Worm (Caenorhabditis elegans): ENCODE results near the gene C25F9.16.
A peak's percentile ranks its signal among the peaks of the same experiment; 100 is the strongest.

Gene C25F9.16

DNA sequence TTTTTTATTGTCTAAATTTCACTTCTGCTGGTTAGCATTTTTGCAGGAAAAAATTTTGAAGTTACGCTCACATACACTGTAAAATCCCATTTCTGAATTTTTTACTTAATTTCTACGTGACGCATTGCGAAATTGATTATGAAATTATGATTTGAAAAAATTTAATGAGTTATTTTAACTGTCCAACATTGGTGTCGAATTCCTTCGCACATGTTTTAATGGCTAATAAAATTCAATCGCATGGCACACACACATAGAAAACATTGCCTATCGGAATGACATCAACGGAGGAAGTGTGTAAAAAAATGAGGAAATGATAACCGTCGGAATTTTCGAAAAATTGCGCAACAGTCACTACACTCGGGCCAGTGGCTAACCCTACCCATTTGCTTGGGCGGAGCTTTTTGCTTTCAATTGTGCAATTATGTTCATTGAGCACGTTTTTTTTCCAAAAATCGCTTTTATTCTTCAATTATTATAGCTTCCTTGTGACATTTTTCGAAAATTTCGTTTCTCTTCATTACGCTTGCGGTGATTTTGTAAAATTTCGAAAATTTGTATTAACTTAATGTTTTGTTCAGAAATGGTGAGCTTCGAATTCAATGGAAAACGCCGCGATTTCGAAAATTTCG, at the start of gene C25F9.16:
Gene C25F9.16 (plus strand): TSS at position 582 of the 632 bp plus-strand sequence.
- TF ChIP-seq nhr-2 (tag; optimal IDR thresholded peaks at IDR 0.05), result no peak
- TF ChIP-seq mls-2 (tag; optimal IDR thresholded peaks at IDR 0.05), result no peak
- no peak for TF ChIP-seq cnd-1 (tag; optimal IDR thresholded peaks at IDR 0.05)
- peak; percentile 29 for TF ChIP-seq zip-8 (tag; optimal IDR thresholded peaks at IDR 0.05)
- TF ChIP-seq nhr-237 (tag; optimal IDR thresholded peaks at IDR 0.05), result no peak
- no peak for TF ChIP-seq ceh-43 (GFP tag; optimal IDR thresholded peaks at IDR 0.05)
- TF ChIP-seq lin-32 (GFP tag; optimal IDR thresholded peaks at IDR 0.05), result no peak

DNA sequence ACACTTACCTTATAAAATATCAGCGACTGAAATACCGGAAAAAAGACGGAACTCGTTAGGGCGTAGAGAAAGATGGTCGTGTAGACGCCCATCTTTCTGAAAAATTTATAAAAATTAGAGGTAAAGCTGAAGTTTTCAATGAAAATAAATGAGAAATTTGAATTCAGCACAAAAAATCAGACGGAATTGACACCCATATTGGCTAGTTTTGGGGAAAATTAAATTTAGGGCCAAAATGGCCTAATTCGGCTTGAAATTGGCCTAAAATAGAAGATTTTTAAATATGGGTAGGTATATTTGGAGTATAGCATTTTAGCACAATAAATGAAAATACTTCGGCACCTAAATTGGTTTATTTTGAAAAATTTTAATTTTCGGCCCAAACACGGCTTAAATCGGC, 44.2 kb upstream of the C25F9.16 start, which contains the start of gene slcr-46.2:
Gene slcr-46.2 (minus strand): TSS at position 101 of the 400 bp plus-strand sequence.
- no peak for TF ChIP-seq zip-8 (tag; optimal IDR thresholded peaks at IDR 0.05)
- no peak for TF ChIP-seq ces-1 (GFP tag; optimal IDR thresholded peaks at IDR 0.05)
- no peak for TF ChIP-seq nhr-12 (tag; optimal IDR thresholded peaks at IDR 0.05)
- no peak for TF ChIP-seq cnd-1 (tag; optimal IDR thresholded peaks at IDR 0.05)
- TF ChIP-seq ztf-11 (tag; optimal IDR thresholded peaks at IDR 0.05), result no peak
- TF ChIP-seq sem-2 (GFP tag; optimal IDR thresholded peaks at IDR 0.05), result no peak
- TF ChIP-seq elt-3 (tag; optimal IDR thresholded peaks at IDR 0.05), result no peak
- no peak for TF ChIP-seq ceh-83 (GFP tag; optimal IDR thresholded peaks at IDR 0.05)
- TF ChIP-seq lin-32 (GFP tag; optimal IDR thresholded peaks at IDR 0.05), result no peak
- no peak for TF ChIP-seq lsy-2 (tag; optimal IDR thresholded peaks at IDR 0.05)
- TF ChIP-seq pha-4 (tag; optimal IDR thresholded peaks at IDR 0.05), result no peak
- no peak for TF ChIP-seq ceh-43 (GFP tag; optimal IDR thresholded peaks at IDR 0.05)
- TF ChIP-seq sptf-1 (tag; optimal IDR thresholded peaks at IDR 0.05), result no peak
- no peak for TF ChIP-seq unc-39 (tag; optimal IDR thresholded peaks at IDR 0.05)
- no peak for TF ChIP-seq nhr-237 (tag; optimal IDR thresholded peaks at IDR 0.05)

DNA sequence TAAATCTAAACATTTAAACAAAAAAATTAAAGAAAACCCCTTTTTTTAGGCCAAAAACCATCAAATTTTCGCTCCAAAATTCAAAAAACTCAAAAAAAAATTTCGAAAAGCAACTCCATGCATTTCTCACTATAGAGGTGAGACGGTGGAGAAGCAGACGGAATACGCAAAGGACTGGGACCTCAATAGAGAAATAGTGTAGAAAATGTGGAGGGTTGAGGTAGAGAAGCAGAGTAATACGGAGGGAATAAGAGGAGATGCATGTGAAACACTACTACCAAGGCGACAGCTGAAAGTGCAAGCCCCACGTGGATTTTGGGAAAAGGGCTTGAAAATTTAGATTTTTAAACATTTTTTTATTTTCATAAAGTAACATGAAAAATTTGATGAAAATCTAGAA, 42.9 kb upstream of the C25F9.16 start:
- TF ChIP-seq hlh-1 (tag; optimal IDR thresholded peaks at IDR 0.05) (no peak), nhr-28 (tag; optimal IDR thresholded peaks at IDR 0.05) (no peak), sptf-1 (tag; optimal IDR thresholded peaks at IDR 0.05) (peak; percentile 28), pha-4 (tag; optimal IDR thresholded peaks at IDR 0.05) (peak; percentile 15), mep-1 (tag; optimal IDR thresholded peaks at IDR 0.05) (peak; percentile 18)

DNA sequence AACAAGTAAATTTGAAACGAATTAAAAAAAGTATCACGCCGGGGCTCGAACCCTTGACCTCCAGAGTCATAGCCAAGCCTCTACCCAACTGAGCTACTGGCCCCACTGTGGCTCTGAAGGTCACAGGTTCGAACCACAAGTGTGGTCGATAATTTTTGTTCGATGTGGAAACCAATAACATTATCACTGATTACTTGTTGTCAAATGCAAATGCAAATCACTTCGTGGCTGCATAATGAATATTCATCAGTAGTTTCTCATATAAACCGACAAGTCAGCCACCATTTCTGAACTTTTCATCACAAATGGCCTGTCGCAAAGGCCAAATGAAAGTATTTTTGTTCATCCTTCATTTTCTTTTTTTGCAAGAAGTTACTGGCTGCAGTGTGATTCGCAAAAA, 39.4 kb upstream of the C25F9.16 start, which contains the start of gene C25F9.8:
Gene C25F9.8 (plus strand): TSS at position 301 of the 400 bp plus-strand sequence.
- no peak for TF ChIP-seq nhr-2 (tag; optimal IDR thresholded peaks at IDR 0.05)
- TF ChIP-seq bed-3 (GFP tag; optimal IDR thresholded peaks at IDR 0.05), result no peak
- no peak for TF ChIP-seq unc-62 (GFP tag; optimal IDR thresholded peaks at IDR 0.05)
- TF ChIP-seq M03D4.4 (tag; optimal IDR thresholded peaks at IDR 0.05), result no peak
- TF ChIP-seq pha-4 (tag; optimal IDR thresholded peaks at IDR 0.05), result no peak
- TF ChIP-seq unc-120 (tag; optimal IDR thresholded peaks at IDR 0.05; ENCODE audit: poor library complexity, severe bottlenecking), result no peak
- no peak for TF ChIP-seq blmp-1 (tag; optimal IDR thresholded peaks at IDR 0.05)
- no peak for TF ChIP-seq ztf-11 (tag; optimal IDR thresholded peaks at IDR 0.05)

DNA sequence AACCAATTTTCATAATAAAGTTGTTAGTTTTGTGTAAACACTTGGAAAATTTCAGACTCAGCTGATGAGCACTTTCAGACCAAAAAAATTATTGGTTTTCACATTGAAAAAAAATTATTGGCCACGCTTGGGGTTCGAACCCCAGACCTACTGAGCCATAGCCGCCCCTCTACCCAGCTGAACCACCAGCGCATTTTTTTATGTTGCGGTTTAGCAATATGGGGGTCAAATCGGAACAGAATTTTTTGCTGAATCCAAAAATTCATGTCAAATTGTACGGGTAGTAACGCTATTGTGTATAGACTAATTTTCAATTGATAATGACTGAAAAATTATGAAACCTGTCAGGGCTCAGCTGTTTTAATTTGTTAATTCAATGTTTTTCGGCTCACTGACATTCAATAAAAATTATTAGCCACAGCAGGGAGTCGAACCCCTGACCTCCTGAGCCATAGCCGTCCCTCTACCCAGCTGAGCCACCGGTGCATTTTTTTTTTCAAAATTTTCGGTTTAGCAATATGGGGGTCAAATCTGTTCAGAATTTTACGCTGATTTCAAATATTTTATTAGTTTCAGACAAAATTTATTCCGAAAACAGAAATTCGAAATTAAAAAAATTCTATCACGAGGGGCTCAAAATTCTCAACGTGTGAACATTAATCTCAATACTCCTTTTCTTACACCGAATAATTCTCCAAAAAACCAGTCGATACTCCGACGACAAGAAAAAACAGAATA, 37.4 kb upstream of the C25F9.16 start:
- TF ChIP-seq nhr-2 (tag; optimal IDR thresholded peaks at IDR 0.05), result no peak
- TF ChIP-seq sptf-1 (tag; optimal IDR thresholded peaks at IDR 0.05), result no peak
- no peak for TF ChIP-seq pha-4 (tag; optimal IDR thresholded peaks at IDR 0.05)
- no peak for TF ChIP-seq drap-1 (GFP tag; optimal IDR thresholded peaks at IDR 0.05)

DNA sequence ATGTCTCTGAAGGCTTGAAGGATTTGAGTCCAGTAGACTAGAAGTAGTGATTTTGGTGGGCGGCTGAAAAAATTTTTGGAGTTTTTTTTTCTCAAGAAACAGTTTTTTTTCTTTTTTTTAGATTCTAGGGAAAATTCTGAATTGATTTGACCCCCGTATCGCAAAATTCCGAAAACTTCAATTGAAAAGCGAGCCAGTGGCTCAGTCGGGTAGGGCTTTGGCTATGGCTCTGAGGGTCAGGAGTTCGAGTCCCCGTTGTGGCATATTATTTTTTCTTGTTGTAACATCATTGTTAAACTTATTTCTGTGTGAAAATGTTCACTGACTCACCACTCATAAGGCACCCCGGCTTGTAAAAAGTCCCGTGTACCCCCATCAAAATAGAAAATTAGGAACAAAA, 35.8 kb upstream of the C25F9.16 start:
- no peak for TF ChIP-seq nhr-12 (tag; optimal IDR thresholded peaks at IDR 0.05)
- no peak for TF ChIP-seq unc-120 (tag; optimal IDR thresholded peaks at IDR 0.05; ENCODE audit: poor library complexity, severe bottlenecking)
- TF ChIP-seq lin-32 (GFP tag; optimal IDR thresholded peaks at IDR 0.05), result no peak
- TF ChIP-seq mab-5 (tag; optimal IDR thresholded peaks at IDR 0.05), result no peak
- TF ChIP-seq nhr-76 (tag; optimal IDR thresholded peaks at IDR 0.05), result no peak
- TF ChIP-seq nhr-2 (tag; optimal IDR thresholded peaks at IDR 0.05), result no peak
- TF ChIP-seq cnd-1 (tag; optimal IDR thresholded peaks at IDR 0.05), result no peak
